Worm (Caenorhabditis elegans) whole organism, L4 larva: ENCODE measurements around the gene T01H3.3.

Source experiments
- nhr-41 ChIP-seq: fragments of 200-800 bp; sonication (Bioruptor generic); IDR thresholded peaks from 2 replicates; pipeline ENCODE4 v1.3.6; 2022; ENCODE audit warnings: missing genetic modification reagents, missing genetic modification characterization, missing compliant biosample characterization
- zfp-2 ChIP-seq: sonication (generic microtip); optimal IDR thresholded peaks from 2 replicates; lab custom pipeline; 2016; ENCODE audit warnings: mild to moderate bottlenecking, missing genetic modification characterization, missing compliant biosample characterization

DNA sequence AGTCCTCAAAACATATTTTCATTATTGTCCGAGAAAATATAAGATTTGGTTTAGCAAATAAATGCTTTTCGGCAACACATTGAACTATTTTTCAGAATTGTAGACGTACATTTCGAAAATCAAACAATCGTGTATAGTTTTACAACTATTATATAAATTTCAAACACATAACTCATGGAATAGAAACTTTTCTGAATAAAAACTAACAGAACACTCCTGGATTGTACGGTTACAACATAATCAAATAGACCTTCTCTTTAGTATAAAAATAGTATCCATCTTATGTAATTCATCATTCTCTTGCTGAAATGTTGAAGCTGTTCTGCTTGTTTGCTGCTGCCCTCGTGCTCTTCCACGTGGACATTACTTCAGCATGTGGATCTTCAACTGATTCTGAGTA, 37.3 kb upstream of the T01H3.3 start, which contains the start of gene ZK675.4:
- no peak for TF ChIP-seq nhr-41 (GFP tag; lab: Robert Waterston, UW)
- no peak for TF ChIP-seq zfp-2 (tag; lab: Kevin White, UChicago)
